Worm (Caenorhabditis elegans) whole organism, mixed stage, embryonic: ENCODE measurements around the gene tkr-1.

ENCODE experiments used
- blmp-1 ChIP-seq: fragments of 150-350 bp; optimal IDR thresholded peaks from 2 replicates; lab custom pipeline; 2014; ENCODE audit warnings: missing biosample characterization, missing genetic modification characterization
- ceh-39 ChIP-seq: fragments of 150-350 bp; optimal IDR thresholded peaks from 2 replicates; lab custom pipeline; 2014; ENCODE audit warnings: missing biosample characterization, missing genetic modification characterization
- elt-3 ChIP-seq: fragments of 150-350 bp; optimal IDR thresholded peaks from 2 replicates; lab custom pipeline; 2014; ENCODE audit warnings: missing biosample characterization, missing genetic modification characterization
- hlh-1 ChIP-seq: fragments of 150-350 bp; optimal IDR thresholded peaks from 2 replicates; lab custom pipeline; 2014; ENCODE audit warnings: missing biosample characterization, missing genetic modification reagents, missing genetic modification characterization
- mls-2 ChIP-seq: sonication (generic microtip); optimal IDR thresholded peaks from 2 replicates; lab custom pipeline; 2016; ENCODE audit warnings: mild to moderate bottlenecking, missing genetic modification characterization, moderate library complexity, missing compliant biosample characterization
- nhr-237 ChIP-seq: fragments of 150-350 bp; optimal IDR thresholded peaks from 2 replicates; lab custom pipeline; 2014; ENCODE audit warnings: missing biosample characterization, missing genetic modification characterization
- snpc-4 ChIP-seq: fragments of 150-350 bp; optimal IDR thresholded peaks from 2 replicates; lab custom pipeline; 2014; ENCODE audit warnings: missing biosample characterization, missing genetic modification characterization
- sptf-1 ChIP-seq: sonication (generic microtip); optimal IDR thresholded peaks from 2 replicates; lab custom pipeline; 2017; ENCODE audit warnings: mild to moderate bottlenecking, missing genetic modification characterization, moderate library complexity, missing compliant biosample characterization
- ztf-11 ChIP-seq: fragments of 150-350 bp; optimal IDR thresholded peaks from 2 replicates; lab custom pipeline; 2014; ENCODE audit warnings: missing biosample characterization, missing genetic modification characterization

- TF ChIP-seq snpc-4 (no peak), sptf-1 (tag; lab: Kevin White, UChicago) (no peak), ztf-11 (tag; lab: Kevin White, UChicago) (no peak), hlh-1 (tag; lab: Kevin White, UChicago) (no peak), mls-2 (tag; lab: Kevin White, UChicago) (no peak), nhr-237 (no peak), elt-3 (no peak), blmp-1 (tag; lab: Kevin White, UChicago) (no peak), ceh-39 (no peak)
These were observed 9.8 kb upstream of the tkr-1 start for ce11 chrIII:9373779-9374178.
